Fruit fly (Drosophila melanogaster) whole organism, embryonic: ENCODE results near the gene Tsr1.

ENCODE experiments used
- Asciz ChIP-seq: fragments of 200-800 bp; sonication (Bioruptor generic); optimal IDR thresholded peaks from 2 replicates; lab custom pipeline; 2017; ENCODE audit warnings: missing biosample characterization, mild to moderate bottlenecking, missing genetic modification characterization, missing genetic modification reagents
- CG10147 ChIP-seq: fragments of 200-800 bp; sonication (Bioruptor generic); optimal IDR thresholded peaks from 2 replicates; lab custom pipeline; 2019; ENCODE audit warnings: missing biosample characterization, mild to moderate bottlenecking, missing genetic modification characterization, moderate library complexity
- CG10209 ChIP-seq: fragments of 200-800 bp; sonication (Bioruptor generic); optimal IDR thresholded peaks from 3 replicates; lab custom pipeline; 2017; ENCODE audit warnings: missing biosample characterization, mild to moderate bottlenecking, missing genetic modification characterization, missing genetic modification reagents
- CG15269 ChIP-seq: fragments of 200-800 bp; sonication (Bioruptor generic); optimal IDR thresholded peaks from 2 replicates; lab custom pipeline; 2018; ENCODE audit warnings: missing biosample characterization, mild to moderate bottlenecking, missing genetic modification characterization, moderate library complexity
- CG15514 ChIP-seq: fragments of 200-800 bp; sonication (Bioruptor generic); optimal IDR thresholded peaks from 3 replicates; lab custom pipeline; 2017; ENCODE audit warnings: missing biosample characterization, missing genetic modification characterization, mild to moderate bottlenecking, moderate library complexity, missing genetic modification reagents
- CG1647 ChIP-seq: fragments of 200-800 bp; sonication (Bioruptor generic); optimal IDR thresholded peaks from 3 replicates; lab custom pipeline; 2016; ENCODE audit warnings: missing biosample characterization, missing genetic modification characterization
- CG16813 ChIP-seq: fragments of 200-800 bp; sonication (Bioruptor generic); IDR thresholded peaks from 3 replicates; pipeline ENCODE4 v1.3.6; 2022; ENCODE audit warnings: missing biosample characterization, missing genetic modification characterization; ENCODE audit not compliant: partially characterized antibody
- CG16815 ChIP-seq: fragments of 200-800 bp; sonication (Bioruptor generic); optimal IDR thresholded peaks from 3 replicates; lab custom pipeline; 2017; ENCODE audit warnings: missing biosample characterization, mild to moderate bottlenecking, missing genetic modification characterization
- CG17328 ChIP-seq: fragments of 200-800 bp; sonication (Bioruptor generic); IDR thresholded peaks from 2 replicates; pipeline ENCODE4 v1.3.6; 2022; ENCODE audit warnings: missing biosample characterization, missing genetic modification characterization
- CG17612 ChIP-seq: fragments of 200-800 bp; sonication (Bioruptor generic); IDR thresholded peaks from 2 replicates; pipeline ENCODE4 v1.3.6; 2022; ENCODE audit warnings: missing biosample characterization, missing genetic modification characterization
- CG2712 ChIP-seq: fragments of 200-800 bp; optimal IDR thresholded peaks from 3 replicates; lab custom pipeline; 2019; ENCODE audit warnings: missing biosample characterization, mild to moderate bottlenecking, missing genetic modification characterization, moderate library complexity
- CG30403 ChIP-seq: fragments of 200-800 bp; sonication (Bioruptor generic); optimal IDR thresholded peaks from 3 replicates; lab custom pipeline; 2016; ENCODE audit warnings: missing biosample characterization, missing genetic modification characterization
- CG31441 ChIP-seq: fragments of 200-800 bp; sonication (Bioruptor generic); IDR thresholded peaks from 2 replicates; pipeline ENCODE4 v1.3.6; 2022; ENCODE audit warnings: missing biosample characterization, missing genetic modification characterization
- CG32767 ChIP-seq: fragments of 200-800 bp; sonication (Bioruptor generic); IDR thresholded peaks from 2 replicates; pipeline ENCODE4 v1.3.6; 2022; ENCODE audit warnings: missing biosample characterization, missing genetic modification characterization
- CG33557 ChIP-seq: fragments of 200-800 bp; sonication (Bioruptor generic); optimal IDR thresholded peaks from 2 replicates; lab custom pipeline; 2019; ENCODE audit warnings: missing biosample characterization, mild to moderate bottlenecking, missing genetic modification characterization, moderate library complexity
- CG34422 ChIP-seq: fragments of 200-800 bp; sonication (Bioruptor generic); IDR thresholded peaks from 3 replicates; pipeline ENCODE4 v1.3.6; 2022; ENCODE audit warnings: missing biosample characterization, missing genetic modification characterization
- CG3838 ChIP-seq: fragments of 200-800 bp; sonication (Bioruptor generic); optimal IDR thresholded peaks from 3 replicates; lab custom pipeline; 2016; ENCODE audit warnings: missing biosample characterization, missing genetic modification characterization
- CG6175 ChIP-seq: fragments of 200-800 bp; sonication (Bioruptor generic); IDR thresholded peaks from 3 replicates; pipeline ENCODE4 v1.3.6; 2022; ENCODE audit warnings: missing biosample characterization, missing genetic modification characterization
- CG6272 ChIP-seq: fragments of 200-800 bp; sonication (Bioruptor generic); IDR thresholded peaks from 2 replicates; pipeline ENCODE4 v1.3.6; 2022; ENCODE audit warnings: missing biosample characterization, missing genetic modification characterization
- CG8765 ChIP-seq: fragments of 200-800 bp; sonication (Bioruptor generic); IDR thresholded peaks from 2 replicates; pipeline ENCODE4 v1.3.6; 2022; ENCODE audit warnings: missing biosample characterization, missing genetic modification characterization
- CG9609 ChIP-seq: fragments of 200-800 bp; sonication (Bioruptor generic); optimal IDR thresholded peaks from 3 replicates; lab custom pipeline; 2016; ENCODE audit warnings: missing biosample characterization, missing genetic modification characterization
- Dip2 ChIP-seq: fragments of 200-800 bp; sonication (Bioruptor generic); IDR thresholded peaks from 2 replicates; pipeline ENCODE4 v1.3.6; 2022; ENCODE audit warnings: missing biosample characterization, missing genetic modification characterization
- Dll ChIP-seq: fragments of 200-800 bp; sonication (Bioruptor generic); IDR thresholded peaks from 4 replicates; pipeline ENCODE4 v1.3.6; 2022; ENCODE audit warnings: missing biosample characterization, missing genetic modification characterization; ENCODE audit not compliant: partially characterized antibody
- Doc2 ChIP-seq: fragments of 200-800 bp; sonication (Bioruptor generic); IDR thresholded peaks from 2 replicates; pipeline ENCODE4 v1.3.6; 2022; ENCODE audit warnings: missing biosample characterization, missing genetic modification characterization
- Dref ChIP-seq: fragments of 200-800 bp; sonication (Bioruptor generic); IDR thresholded peaks from 2 replicates; pipeline ENCODE4 v1.3.6; 2022; ENCODE audit warnings: missing biosample characterization, missing genetic modification characterization
- Fer1 ChIP-seq: fragments of 200-800 bp; sonication (Bioruptor generic); optimal IDR thresholded peaks from 2 replicates; lab custom pipeline; 2017; ENCODE audit warnings: missing biosample characterization, mild to moderate bottlenecking, missing genetic modification characterization
- HmgD ChIP-seq: fragments of 200-800 bp; sonication (Bioruptor generic); optimal IDR thresholded peaks from 3 replicates; lab custom pipeline; 2016; ENCODE audit warnings: missing biosample characterization, missing genetic modification characterization
- MBD-R2 ChIP-seq: fragments of 200-800 bp; sonication (Bioruptor generic); IDR thresholded peaks from 2 replicates; pipeline ENCODE4 v1.3.6; 2022; ENCODE audit warnings: missing biosample characterization, missing genetic modification characterization
- Neu2 ChIP-seq: fragments of 200-800 bp; sonication (Bioruptor generic); optimal IDR thresholded peaks from 3 replicates; lab custom pipeline; 2016; ENCODE audit warnings: missing biosample characterization, missing genetic modification characterization, borderline replicate concordance
- Nf-YB ChIP-seq: fragments of 200-800 bp; sonication (Bioruptor generic); optimal IDR thresholded peaks from 3 replicates; lab custom pipeline; 2019; ENCODE audit warnings: missing biosample characterization, mild to moderate bottlenecking, missing genetic modification characterization, moderate library complexity
- Ptx1 ChIP-seq: fragments of 200-800 bp; sonication (Bioruptor generic); IDR thresholded peaks from 2 replicates; pipeline ENCODE4 v1.3.6; 2022; ENCODE audit warnings: missing biosample characterization, missing genetic modification characterization
- Rfx ChIP-seq: fragments of 200-800 bp; sonication (Bioruptor generic); IDR thresholded peaks from 2 replicates; pipeline ENCODE4 v1.3.6; 2022; ENCODE audit warnings: missing biosample characterization, missing genetic modification characterization
- Scr ChIP-seq: fragments of 200-800 bp; sonication (Bioruptor generic); IDR thresholded peaks from 2 replicates; pipeline ENCODE4 v1.3.6; 2022; ENCODE audit warnings: missing biosample characterization, missing genetic modification characterization; ENCODE audit not compliant: partially characterized antibody
- Taf1 ChIP-seq: fragments of 200-800 bp; sonication (Bioruptor generic); IDR thresholded peaks from 2 replicates; pipeline ENCODE4 v1.3.6; 2022; ENCODE audit warnings: missing biosample characterization, missing genetic modification characterization
- cwo ChIP-seq: fragments of 200-800 bp; sonication (Bioruptor generic); optimal IDR thresholded peaks from 3 replicates; lab custom pipeline; 2017; ENCODE audit warnings: missing biosample characterization, missing genetic modification characterization, mild to moderate bottlenecking, moderate library complexity, missing genetic modification reagents
- danr ChIP-seq: fragments of 200-800 bp; sonication (Bioruptor generic); IDR thresholded peaks from 2 replicates; pipeline ENCODE4 v1.3.6; 2022; ENCODE audit warnings: missing biosample characterization, missing genetic modification characterization
- dimm ChIP-seq: fragments of 200-800 bp; sonication (Bioruptor generic); IDR thresholded peaks from 2 replicates; pipeline ENCODE4 v1.3.6; 2022; ENCODE audit warnings: missing biosample characterization, missing genetic modification characterization
- dysf ChIP-seq: fragments of 200-800 bp; sonication (Bioruptor generic); IDR thresholded peaks from 3 replicates; pipeline ENCODE4 v1.3.6; 2022; ENCODE audit warnings: missing biosample characterization, missing genetic modification characterization
- emc ChIP-seq: fragments of 200-800 bp; sonication (Bioruptor generic); optimal IDR thresholded peaks from 2 replicates; lab custom pipeline; 2016; ENCODE audit warnings: missing biosample characterization, missing genetic modification characterization
- fd96Cb ChIP-seq: fragments of 200-800 bp; sonication (Bioruptor generic); optimal IDR thresholded peaks from 2 replicates; lab custom pipeline; 2018; ENCODE audit warnings: missing biosample characterization, mild to moderate bottlenecking, missing genetic modification characterization, moderate library complexity
- gcm ChIP-seq: fragments of 200-800 bp; sonication (Bioruptor generic); optimal IDR thresholded peaks from 2 replicates; lab custom pipeline; 2019; ENCODE audit warnings: missing biosample characterization, mild to moderate bottlenecking, missing genetic modification characterization, moderate library complexity
- gsb-n ChIP-seq: fragments of 200-800 bp; sonication (Bioruptor generic); optimal IDR thresholded peaks from 3 replicates; lab custom pipeline; 2018; ENCODE audit warnings: missing biosample characterization, mild to moderate bottlenecking, missing genetic modification characterization
- h ChIP-seq: fragments of >200 bp; optimal IDR thresholded peaks from 2 replicates; lab custom pipeline; 2017
- klu ChIP-seq: fragments of 200-800 bp; sonication (Bioruptor generic); IDR thresholded peaks from 2 replicates; pipeline ENCODE4 v1.3.6; 2022; ENCODE audit warnings: missing biosample characterization, missing genetic modification characterization
- lov ChIP-seq, 2 experiments: fragments of 200-800 bp in 1 of 2; fragments of >200 bp in 1 of 2; sonication (Bioruptor generic) in 1 of 2; IDR thresholded peaks in 1 of 2; optimal IDR thresholded peaks in 1 of 2; 2 replicates in 1 of 2; 3 replicates in 1 of 2; pipeline versions ENCODE4 v1.3.6 to Lab custom; 2017 to 2022; ENCODE audit warnings: missing biosample characterization in 1 of 2, missing genetic modification characterization in 1 of 2
- mld ChIP-seq: fragments of 200-800 bp; sonication (Bioruptor generic); IDR thresholded peaks from 3 replicates; pipeline ENCODE4 v1.3.6; 2022; ENCODE audit warnings: missing biosample characterization, missing genetic modification characterization; ENCODE audit not compliant: partially characterized antibody
- pum ChIP-seq: fragments of 200-800 bp; sonication (Bioruptor generic); optimal IDR thresholded peaks from 2 replicates; lab custom pipeline; 2016; ENCODE audit warnings: missing biosample characterization, missing genetic modification characterization
- sr ChIP-seq: fragments of 200-800 bp; sonication (Bioruptor generic); IDR thresholded peaks from 3 replicates; pipeline ENCODE4 v1.3.6; 2022; ENCODE audit warnings: missing biosample characterization, missing genetic modification characterization
- tio ChIP-seq: fragments of 200-800 bp; sonication (Bioruptor generic); optimal IDR thresholded peaks from 2 replicates; lab custom pipeline; 2017; ENCODE audit warnings: missing biosample characterization, missing genetic modification characterization, inconsistent platforms

Gene Tsr1

dm6 chr3L:21285639-21286338 is 49.2 kb upstream of the Tsr1 start, which contains the start of the genes CG12974 and pzg (continued):
- TF ChIP-seq CG16813 (GFP tag; lab: Robert Waterston, UW) (peak; percentile 77), pum (GFP tag; lab: Kevin White, UChicago) (peak; percentile 68), Dll (GFP tag; lab: Robert Waterston, UW) (peak; percentile 69; the same call in 3 of the 4 replicates), CG1647 (GFP tag; lab: Kevin White, UChicago) (peak; percentile 78), CG30403 (peak; percentile 93), Neu2 (GFP tag; lab: Kevin White, UChicago) (peak; percentile 25), CG9609 (GFP tag; lab: Kevin White, UChicago) (peak; percentile 81), dimm (GFP tag; lab: Robert Waterston, UW) (peak; percentile 44; the same call in 1 of the 2 replicates), gcm (GFP tag; lab: Kevin White, UChicago) (no peak), CG32767 (GFP tag; lab: Robert Waterston, UW) (peak; percentile 48; the same call in 1 of the 2 replicates), CG17328 (peak; percentile 62), gsb-n (tag; lab: Kevin White, UChicago) (peak; percentile 54), CG2712 (tag; lab: Kevin White, UChicago) (peak; percentile 85), dysf (GFP tag; lab: Robert Waterston, UW) (peak; percentile 93), CG34422 (peak; percentile 91), CG8765 (GFP tag; lab: Robert Waterston, UW) (peak; percentile 86), HmgD (GFP tag; lab: Kevin White, UChicago) (peak; percentile 83), CG10209 (peak; percentile 77), Taf1 (GFP tag; lab: Robert Waterston, UW) (0 out of 2 replicates have a peak, but pooled peaks have one; percentile 14), CG6272 (GFP tag; lab: Robert Waterston, UW) (peak; percentile 90), CG6175 (0 out of 3 replicates have a peak, but pooled peaks have one; percentile 6), Dip2 (GFP tag; lab: Robert Waterston, UW) (peak; percentile 62), h (lab: Kevin White, UChicago) (no peak), lov (optimal IDR thresholded peaks at IDR 0.05; lab: Kevin White, UChicago) (no peak), lov (GFP tag; IDR thresholded peaks at IDR 0.05; lab: Robert Waterston, UW) (peak; percentile 81; the same call in 2 of the 3 replicates), Asciz (GFP tag; lab: Kevin White, UChicago) (no peak), CG3838 (GFP tag; lab: Kevin White, UChicago) (peak; percentile 50), Rfx (GFP tag; lab: Robert Waterston, UW) (peak; percentile 92), CG15514 (GFP tag; lab: Kevin White, UChicago) (peak; percentile 65), CG17612 (GFP tag; lab: Robert Waterston, UW) (no peak), Fer1 (GFP tag; lab: Kevin White, UChicago) (peak; percentile 67), Doc2 (GFP tag; lab: Robert Waterston, UW) (peak; percentile 79), CG10147 (GFP tag; lab: Kevin White, UChicago) (peak; percentile 81), Dref (GFP tag; lab: Robert Waterston, UW) (peak; percentile 40), Ptx1 (GFP tag; lab: Robert Waterston, UW) (peak; percentile 88), emc (GFP tag; lab: Kevin White, UChicago) (peak; percentile 47), MBD-R2 (peak; percentile 72; the same call in 1 of the 2 replicates), Scr (GFP tag; lab: Robert Waterston, UW) (peak; percentile 64), CG33557 (GFP tag; lab: Kevin White, UChicago) (peak; percentile 42), CG31441 (GFP tag; lab: Robert Waterston, UW) (peak; percentile 71; the same call in 1 of the 2 replicates), cwo (GFP tag; lab: Kevin White, UChicago) (no peak), sr (GFP tag; lab: Robert Waterston, UW) (peak; percentile 34; the same call in 1 of the 3 replicates), mld (peak; percentile 62; the same call in 1 of the 3 replicates), danr (GFP tag; lab: Robert Waterston, UW) (peak; percentile 52), CG15269 (tag; lab: Kevin White, UChicago) (peak; percentile 59), Nf-YB (GFP tag; lab: Kevin White, UChicago) (peak; percentile 66), klu (GFP tag; lab: Robert Waterston, UW) (peak; percentile 82), CG16815 (GFP tag; lab: Kevin White, UChicago) (peak; percentile 85), fd96Cb (tag; lab: Kevin White, UChicago) (peak; percentile 73), tio (GFP tag; lab: Kevin White, UChicago) (no peak)
